Fruit fly (Drosophila melanogaster) whole organism, prepupa: Measurements from ENCODE around the gene Fntb.

Source experiments
- Blimp-1 ChIP-seq: fragments of 200-800 bp; sonication (Bioruptor generic); optimal IDR thresholded peaks from 3 replicates; lab custom pipeline; 2017; ENCODE audit warnings: missing biosample characterization, missing genetic modification characterization, mild to moderate bottlenecking, moderate library complexity, missing genetic modification reagents
- CG10631 ChIP-seq: fragments of 200-800 bp; sonication (Bioruptor generic); optimal IDR thresholded peaks from 2 replicates; lab custom pipeline; 2016; ENCODE audit warnings: missing biosample characterization, missing genetic modification characterization
- CG10669 ChIP-seq: fragments of 200-800 bp; sonication (Bioruptor generic); optimal IDR thresholded peaks from 3 replicates; lab custom pipeline; 2018; ENCODE audit warnings: missing biosample characterization, mild to moderate bottlenecking, missing genetic modification characterization, moderate library complexity
- CG11294 ChIP-seq: fragments of 200-800 bp; sonication (Bioruptor generic); IDR thresholded peaks from 2 replicates; pipeline ENCODE4 v1.3.6; 2022; ENCODE audit warnings: missing biosample characterization, missing genetic modification characterization
- CG11762 ChIP-seq: fragments of 200-800 bp; sonication (Bioruptor generic); optimal IDR thresholded peaks from 3 replicates; lab custom pipeline; 2016; ENCODE audit warnings: missing biosample characterization, missing genetic modification characterization; ENCODE audit not compliant: insufficient read depth
- CG15336 ChIP-seq: fragments of 200-800 bp; sonication (Bioruptor generic); IDR thresholded peaks from 2 replicates; pipeline ENCODE4 v1.3.6; 2022; ENCODE audit warnings: missing biosample characterization, missing genetic modification characterization
- CG3032 ChIP-seq: fragments of 200-800 bp; optimal IDR thresholded peaks from 2 replicates; lab custom pipeline; 2019; ENCODE audit warnings: missing biosample characterization, mild to moderate bottlenecking, missing genetic modification characterization, moderate library complexity
- CG31627 ChIP-seq: fragments of 200-800 bp; sonication (Bioruptor generic); optimal IDR thresholded peaks from 3 replicates; lab custom pipeline; 2016; ENCODE audit warnings: missing biosample characterization, missing genetic modification characterization
- CG32006 ChIP-seq: fragments of 200-800 bp; sonication (Bioruptor generic); optimal IDR thresholded peaks from 3 replicates; lab custom pipeline; 2017; ENCODE audit warnings: missing biosample characterization, mild to moderate bottlenecking, missing genetic modification characterization
- CG34406 ChIP-seq: fragments of 200-800 bp; sonication (Bioruptor generic); optimal IDR thresholded peaks from 3 replicates; lab custom pipeline; 2016; ENCODE audit warnings: missing biosample characterization, missing genetic modification characterization
- CG6163 ChIP-seq: fragments of 200-800 bp; sonication (Bioruptor generic); IDR thresholded peaks from 3 replicates; pipeline ENCODE4 v1.3.6; 2022; ENCODE audit warnings: missing biosample characterization, missing genetic modification characterization
- CG6276 ChIP-seq: fragments of 200-800 bp; sonication (Bioruptor generic); optimal IDR thresholded peaks from 2 replicates; lab custom pipeline; 2017; ENCODE audit warnings: missing biosample characterization, mild to moderate bottlenecking, missing genetic modification characterization
- CG6792 ChIP-seq: fragments of 200-800 bp; sonication (Bioruptor generic); optimal IDR thresholded peaks from 3 replicates; lab custom pipeline; 2016; ENCODE audit warnings: missing biosample characterization, missing genetic modification characterization
- CG6854 ChIP-seq: fragments of 200-800 bp; sonication (Bioruptor generic); optimal IDR thresholded peaks from 2 replicates; lab custom pipeline; 2017; ENCODE audit warnings: missing biosample characterization, mild to moderate bottlenecking, missing genetic modification characterization
- CG8119 ChIP-seq: fragments of 200-800 bp; sonication (Bioruptor generic); IDR thresholded peaks from 3 replicates; pipeline ENCODE4 v1.3.6; 2022; ENCODE audit warnings: missing biosample characterization, missing genetic modification characterization
- CG8319 ChIP-seq: fragments of 200-800 bp; sonication (Bioruptor generic); optimal IDR thresholded peaks from 3 replicates; lab custom pipeline; 2016; ENCODE audit warnings: missing biosample characterization, missing genetic modification characterization
- CG9139 ChIP-seq: fragments of 200-800 bp; sonication (Bioruptor generic); optimal IDR thresholded peaks from 3 replicates; lab custom pipeline; 2017; ENCODE audit warnings: missing biosample characterization, mild to moderate bottlenecking, missing genetic modification characterization
- Eip75B ChIP-seq: fragments of 200-800 bp; sonication (Bioruptor generic); optimal IDR thresholded peaks from 3 replicates; lab custom pipeline; 2016; ENCODE audit warnings: missing biosample characterization, missing genetic modification characterization
- Eip78C ChIP-seq: fragments of 200-800 bp; sonication (Bioruptor generic); peaks from one replicate; lab custom pipeline; 2016; ENCODE audit warnings: missing biosample characterization, missing genetic modification characterization
- Eip93F ChIP-seq: fragments of 200-800 bp; sonication (Bioruptor generic); optimal IDR thresholded peaks from 2 replicates; lab custom pipeline; 2016; ENCODE audit warnings: missing biosample characterization, mild to moderate bottlenecking, missing genetic modification characterization
- Ets21C ChIP-seq: fragments of 200-800 bp; sonication (Bioruptor generic); optimal IDR thresholded peaks from 3 replicates; lab custom pipeline; 2016; ENCODE audit warnings: missing biosample characterization, missing genetic modification characterization
- Ets96B ChIP-seq: fragments of 200-800 bp; optimal IDR thresholded peaks from 2 replicates; lab custom pipeline; 2019; ENCODE audit warnings: missing biosample characterization, mild to moderate bottlenecking, missing genetic modification characterization, moderate library complexity
- Gug ChIP-seq: fragments of 200-800 bp; sonication (Bioruptor generic); IDR thresholded peaks from 2 replicates; pipeline ENCODE4 v1.3.6; 2022; ENCODE audit warnings: missing biosample characterization, missing genetic modification characterization
- Hr39 ChIP-seq: fragments of 200-800 bp; sonication (Bioruptor generic); optimal IDR thresholded peaks from 2 replicates; lab custom pipeline; 2016; ENCODE audit warnings: missing biosample characterization, missing genetic modification characterization
- Lpt ChIP-seq: fragments of 200-800 bp; sonication (Bioruptor generic); optimal IDR thresholded peaks from 3 replicates; lab custom pipeline; 2016; ENCODE audit warnings: missing biosample characterization, missing genetic modification characterization
- Met ChIP-seq: fragments of 200-800 bp; sonication (Bioruptor generic); optimal IDR thresholded peaks from 3 replicates; lab custom pipeline; 2016; ENCODE audit warnings: missing biosample characterization, missing genetic modification characterization
- Sox102F ChIP-seq: fragments of 200-800 bp; sonication (Bioruptor generic); optimal IDR thresholded peaks from 2 replicates; lab custom pipeline; 2016; ENCODE audit warnings: missing biosample characterization, mild to moderate bottlenecking, missing genetic modification characterization
- Sox14 ChIP-seq: fragments of 200-800 bp; sonication (Bioruptor generic); optimal IDR thresholded peaks from 3 replicates; lab custom pipeline; 2016; ENCODE audit warnings: missing biosample characterization, missing genetic modification characterization
- Sox15 ChIP-seq: fragments of 200-800 bp; sonication (Bioruptor generic); optimal IDR thresholded peaks from 3 replicates; lab custom pipeline; 2016; ENCODE audit warnings: missing biosample characterization, missing genetic modification characterization
- achi ChIP-seq: fragments of 200-800 bp; sonication (Bioruptor generic); optimal IDR thresholded peaks from 3 replicates; lab custom pipeline; 2016; ENCODE audit warnings: missing biosample characterization, missing genetic modification characterization
- cyc ChIP-seq: fragments of 200-800 bp; sonication (Bioruptor generic); optimal IDR thresholded peaks from 3 replicates; lab custom pipeline; 2016; ENCODE audit warnings: missing biosample characterization, missing genetic modification characterization
- dsx ChIP-seq: fragments of 200-800 bp; optimal IDR thresholded peaks from 3 replicates; lab custom pipeline; 2019; ENCODE audit warnings: missing biosample characterization, mild to moderate bottlenecking, missing genetic modification characterization, moderate library complexity; ENCODE audit not compliant: poor library complexity, severe bottlenecking
- eg ChIP-seq: fragments of 200-800 bp; sonication (Bioruptor generic); IDR thresholded peaks from 3 replicates; pipeline ENCODE4 v1.3.6; 2022; ENCODE audit warnings: missing biosample characterization, missing genetic modification characterization
- esn ChIP-seq: fragments of 200-800 bp; sonication (Bioruptor generic); optimal IDR thresholded peaks from 2 replicates; lab custom pipeline; 2016; ENCODE audit warnings: missing biosample characterization, mild to moderate bottlenecking, missing genetic modification characterization, moderate library complexity
- fd59A ChIP-seq: fragments of 200-800 bp; sonication (Bioruptor generic); optimal IDR thresholded peaks from 2 replicates; lab custom pipeline; 2017; ENCODE audit warnings: missing biosample characterization, mild to moderate bottlenecking, missing genetic modification characterization, missing genetic modification reagents
- lz ChIP-seq: fragments of 200-800 bp; sonication (Bioruptor generic); optimal IDR thresholded peaks from 3 replicates; lab custom pipeline; 2016; ENCODE audit warnings: missing biosample characterization, missing genetic modification characterization
- net ChIP-seq: fragments of 200-800 bp; sonication (Bioruptor generic); optimal IDR thresholded peaks from 3 replicates; lab custom pipeline; 2016; ENCODE audit warnings: missing biosample characterization, missing genetic modification characterization
- pdm3 ChIP-seq: fragments of 200-800 bp; sonication (Bioruptor generic); optimal IDR thresholded peaks from 3 replicates; lab custom pipeline; 2016; ENCODE audit warnings: missing biosample characterization, missing genetic modification characterization
- salr ChIP-seq, 2 experiments: fragments of 200-800 bp; sonication (Bioruptor generic); optimal IDR thresholded peaks; 3 replicates each; lab custom pipeline; 2016 to 2018; ENCODE audit warnings: missing biosample characterization in 2 of 2, missing genetic modification characterization in 2 of 2, mild to moderate bottlenecking in 1 of 2
- svp ChIP-seq: fragments of 200-800 bp; sonication (Bioruptor generic); peaks from one replicate; lab custom pipeline; 2016; ENCODE audit warnings: missing biosample characterization, missing genetic modification characterization
- topi ChIP-seq: fragments of 200-800 bp; sonication (Bioruptor generic); optimal IDR thresholded peaks from 3 replicates; lab custom pipeline; 2016; ENCODE audit warnings: missing biosample characterization, missing genetic modification characterization
- vri ChIP-seq: fragments of 200-800 bp; sonication (Bioruptor generic); optimal IDR thresholded peaks from 3 replicates; lab custom pipeline; 2016; ENCODE audit warnings: missing biosample characterization, mild to moderate bottlenecking, missing genetic modification characterization

Fntb gene

dm6 chr3R:16432665-16433065 lies at the start of gene Fntb:
Gene Fntb (plus strand): TSS chr3R:16432998.
- peak; percentile 7 for TF ChIP-seq fd59A (GFP tag; lab: Kevin White, UChicago)
- TF ChIP-seq Eip78C (GFP tag; lab: Kevin White, UChicago), result peak; percentile 90
- TF ChIP-seq CG32006, result no peak
- no peak for TF ChIP-seq CG6854 (GFP tag; lab: Kevin White, UChicago)
- peak in 1 of 2 experiments; percentile 61 for TF ChIP-seq salr (GFP tag; optimal IDR thresholded peaks at IDR 0.05; lab: Kevin White, UChicago)
- TF ChIP-seq CG34406, result no peak
- TF ChIP-seq CG6163 (GFP tag; lab: Robert Waterston, UW), result 0 out of 3 replicates have a peak, but pooled peaks have one; percentile 50
- peak; percentile 57; the same call in 2 of the 3 replicates for TF ChIP-seq CG8119
- peak; percentile 67 for TF ChIP-seq achi (GFP tag; lab: Kevin White, UChicago)
- TF ChIP-seq CG6792, result peak; percentile 47
- TF ChIP-seq vri, result peak; percentile 53
- TF ChIP-seq CG10631, result no peak
- peak; percentile 52 for TF ChIP-seq Ets96B (tag; lab: Kevin White, UChicago)
- TF ChIP-seq CG3032, result peak; percentile 66
- no peak for TF ChIP-seq CG9139 (GFP tag; lab: Kevin White, UChicago)
- TF ChIP-seq CG11762 (GFP tag; lab: Kevin White, UChicago), result peak; percentile 33
- TF ChIP-seq Lpt (GFP tag; lab: Kevin White, UChicago), result peak; percentile 50
- TF ChIP-seq eg (GFP tag; lab: Robert Waterston, UW), result peak; percentile 54
- no peak for TF ChIP-seq Blimp-1
- peak; percentile 52 for TF ChIP-seq Sox14 (GFP tag; lab: Kevin White, UChicago)
- no peak for TF ChIP-seq net (GFP tag; lab: Kevin White, UChicago)
- TF ChIP-seq esn, result peak; percentile 78
- no peak for TF ChIP-seq CG8319 (GFP tag; lab: Kevin White, UChicago)
- peak; percentile 70 for TF ChIP-seq dsx (GFP tag; lab: Kevin White, UChicago)
- peak; percentile 45 for TF ChIP-seq cyc (GFP tag; lab: Kevin White, UChicago)
- TF ChIP-seq lz, result peak; percentile 76
- peak; percentile 61 for TF ChIP-seq topi (GFP tag; lab: Kevin White, UChicago)
- peak; percentile 58; the same call in 1 of the 2 replicates for TF ChIP-seq Gug (GFP tag; lab: Robert Waterston, UW)
- TF ChIP-seq CG31627, result peak; percentile 46
- peak; percentile 51 for TF ChIP-seq Hr39 (GFP tag; lab: Kevin White, UChicago)
- TF ChIP-seq CG15336 (GFP tag; lab: Robert Waterston, UW), result peak; percentile 53; the same call in 1 of the 2 replicates
- TF ChIP-seq CG6276, result no peak
- peak; percentile 38 for TF ChIP-seq Sox15
- TF ChIP-seq CG10669, result no peak
- TF ChIP-seq Eip93F (GFP tag; lab: Kevin White, UChicago), result peak; percentile 18

dm6 chr3R:16385586-16385985 lies 47.2 kb upstream of the Fntb start:
- no peak for TF ChIP-seq CG11294 (GFP tag; lab: Robert Waterston, UW)
- no peak for TF ChIP-seq Sox15
- TF ChIP-seq CG10669, result no peak
- no peak for TF ChIP-seq svp (GFP tag; lab: Kevin White, UChicago)
- TF ChIP-seq Eip78C (GFP tag; lab: Kevin White, UChicago), result no peak
- no peak for TF ChIP-seq Eip75B (GFP tag; lab: Kevin White, UChicago)
- no peak for TF ChIP-seq pdm3 (GFP tag; lab: Kevin White, UChicago)
- no peak for TF ChIP-seq lz
- no peak for TF ChIP-seq CG34406
- TF ChIP-seq CG6276, result no peak
- TF ChIP-seq Met (GFP tag; lab: Kevin White, UChicago), result no peak
- no peak for TF ChIP-seq fd59A (GFP tag; lab: Kevin White, UChicago)
- no peak for TF ChIP-seq Lpt (GFP tag; lab: Kevin White, UChicago)
- TF ChIP-seq eg (GFP tag; lab: Robert Waterston, UW), result no peak
- TF ChIP-seq Gug (GFP tag; lab: Robert Waterston, UW), result no peak
- TF ChIP-seq Hr39 (GFP tag; lab: Kevin White, UChicago), result no peak
- no peak for TF ChIP-seq vri
- TF ChIP-seq CG31627, result no peak
- TF ChIP-seq Sox102F, result no peak
- no peak for TF ChIP-seq Ets21C (GFP tag; lab: Kevin White, UChicago)
